Fruit fly (Drosophila melanogaster) S2 (cell line): ENCODE data around the gene Lsm12a.

Source experiments
- CG8478 ChIP-seq: fragments of >200 bp; optimal IDR thresholded peaks from 2 replicates; lab custom pipeline; 2018
- CTCF ChIP-seq, 2 experiments: fragments of >200 bp; optimal IDR thresholded peaks; 2 replicates each; lab custom pipeline; 2018

DNA sequence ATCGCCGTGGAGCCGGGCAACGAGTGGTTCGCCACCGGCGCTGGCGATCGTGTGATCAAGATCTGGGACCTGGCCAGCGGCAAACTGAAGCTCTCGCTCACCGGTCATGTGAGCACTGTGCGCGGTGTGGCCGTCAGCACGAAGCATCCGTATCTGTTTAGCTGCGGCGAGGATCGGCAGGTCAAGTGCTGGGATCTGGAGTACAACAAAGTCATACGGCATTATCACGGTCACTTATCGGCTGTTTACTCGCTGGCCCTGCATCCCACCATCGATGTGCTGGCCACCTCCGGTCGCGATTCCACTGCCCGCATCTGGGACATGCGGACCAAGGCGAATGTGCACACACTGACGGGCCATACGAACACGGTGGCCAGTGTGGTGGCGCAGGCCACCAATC is 3.3 kb downstream of the Lsm12a start:
- TF ChIP-seq CG8478 (lab: Kevin White, UChicago) = no peak
- no peak for TF ChIP-seq CTCF (optimal IDR thresholded peaks at IDR 0.05; lab: Kevin White, UChicago)
